Fruit fly (Drosophila melanogaster): ENCODE results near the gene CG43362.

DNA sequence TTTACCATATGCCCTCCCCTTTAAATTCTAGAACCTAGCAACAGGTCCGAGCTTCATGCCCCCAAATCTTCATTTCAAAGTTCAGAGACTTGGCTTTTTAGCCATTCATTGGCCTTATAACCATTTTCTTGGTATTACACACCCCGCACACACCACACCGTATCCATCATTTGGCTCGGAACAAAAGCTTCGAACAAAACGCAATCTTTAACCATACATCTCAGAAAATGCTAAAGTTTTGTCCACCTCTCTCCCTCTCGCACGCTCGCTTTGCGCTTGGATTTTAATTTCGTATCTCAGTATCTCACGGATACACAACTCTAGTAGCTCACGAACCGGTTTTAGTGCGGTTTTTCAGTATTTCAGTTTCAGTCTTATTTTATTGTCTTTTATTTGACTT is 35.7 kb upstream of the CG43362 start:
- TF ChIP-seq h (optimal IDR thresholded peaks at IDR 0.05) (no peak), psq (optimal IDR thresholded peaks at IDR 0.05) (no peak), Myc (optimal IDR thresholded peaks at IDR 0.05) (no peak), Sin3A (optimal IDR thresholded peaks at IDR 0.05) (no peak), insv (optimal IDR thresholded peaks at IDR 0.05) (no peak), ttk (optimal IDR thresholded peaks at IDR 0.05) (no peak)
